Fruit fly (Drosophila melanogaster): ENCODE data around the gene CG5026.

CG5026 gene

dm6 chr3L:8920710-8921109 lies 47.6 kb upstream of the CG5026 start:
- TF ChIP-seq toy (GFP tag; IDR thresholded peaks at IDR 0.05) (no peak; the same call in 1 of the 2 replicates), Xrp1 (GFP tag; IDR thresholded peaks at IDR 0.05) (peak; percentile 67; the same call in 1 of the 2 replicates), CG11085 (GFP tag; IDR thresholded peaks at IDR 0.05) (no peak), Hr51 (GFP tag; optimal IDR thresholded peaks at IDR 0.05) (peak; percentile 2 to 87), fd102C (GFP tag; optimal IDR thresholded peaks at IDR 0.05) (no peak), vnd (GFP tag; IDR thresholded peaks at IDR 0.05; ENCODE audit: partially characterized antibody) (no peak), Dbx (GFP tag; IDR thresholded peaks at IDR 0.05) (peak; percentile 59; the same call in 1 of the 3 replicates), ato (GFP tag; IDR thresholded peaks at IDR 0.05; ENCODE audit: partially characterized antibody) (no peak), Camta (GFP tag; optimal IDR thresholded peaks at IDR 0.05) (peak; percentile 66), CG14667 (GFP tag; IDR thresholded peaks at IDR 0.05) (peak; percentile 54), CG10209 (GFP tag; optimal IDR thresholded peaks at IDR 0.05) (peak; percentile 60), Hr3 (GFP tag; optimal IDR thresholded peaks at IDR 0.05) (peak; percentile 53), jigr1 (GFP tag; IDR thresholded peaks at IDR 0.05) (no peak), da (GFP tag; optimal IDR thresholded peaks at IDR 0.05) (no peak), ase (GFP tag; IDR thresholded peaks at IDR 0.05) (peak; percentile 51; the same call in 1 of the 3 replicates), ewg (GFP tag; optimal IDR thresholded peaks at IDR 0.05) (peak; percentile 33), jing (GFP tag; optimal IDR thresholded peaks at IDR 0.05) (peak; percentile 51), insv (GFP tag; optimal IDR thresholded peaks at IDR 0.05) (no peak), CG11560 (tag; IDR thresholded peaks at IDR 0.05) (peak; percentile 51; the same call in 1 of the 3 replicates), lov (optimal IDR thresholded peaks at IDR 0.05) (no peak), lov (GFP tag; IDR thresholded peaks at IDR 0.05) (0 out of 3 replicates have a peak, but pooled peaks have one; percentile 50), CG13624 (GFP tag; optimal IDR thresholded peaks at IDR 0.05) (no peak), salm (tag; optimal IDR thresholded peaks at IDR 0.05) (peak; percentile 57), CG13894 (tag; optimal IDR thresholded peaks at IDR 0.05) (peak; percentile 26), cas (GFP tag; IDR thresholded peaks at IDR 0.05) (no peak), sisA (GFP tag; IDR thresholded peaks at IDR 0.05) (peak; percentile 74), Elba2 (GFP tag; optimal IDR thresholded peaks at IDR 0.05) (no peak), Awh (GFP tag; IDR thresholded peaks at IDR 0.05) (peak; percentile 78), CG4820 (GFP tag; optimal IDR thresholded peaks at IDR 0.05) (peak; percentile 56), ems (GFP tag; optimal IDR thresholded peaks at IDR 0.05) (peak; percentile 60), gsb-n (tag; optimal IDR thresholded peaks at IDR 0.05) (peak; percentile 12), CG31224 (GFP tag; IDR thresholded peaks at IDR 0.05) (0 out of 2 replicates have a peak, but pooled peaks have one; percentile 37), CG11456 (GFP tag; IDR thresholded peaks at IDR 0.05) (peak; percentile 68; the same call in 1 of the 3 replicates), kni (GFP tag; optimal IDR thresholded peaks at IDR 0.05) (no peak), CG16815 (GFP tag; optimal IDR thresholded peaks at IDR 0.05) (peak; percentile 9), CrebB (tag; optimal IDR thresholded peaks at IDR 0.05) (peak; percentile 27), CG2129 (GFP tag; IDR thresholded peaks at IDR 0.05; ENCODE audit: partially characterized antibody) (no peak), CG9797 (GFP tag; optimal IDR thresholded peaks at IDR 0.05) (no peak), grau (tag; optimal IDR thresholded peaks at IDR 0.05) (peak; percentile 67), sqz (GFP tag; optimal IDR thresholded peaks at IDR 0.05) (no peak), Dref (GFP tag; IDR thresholded peaks at IDR 0.05) (no peak), pzg (GFP tag; optimal IDR thresholded peaks at IDR 0.05) (no peak), Max (GFP tag; optimal IDR thresholded peaks at IDR 0.05) (peak; percentile 40), Jarid2 (GFP tag; optimal IDR thresholded peaks at IDR 0.05) (no peak), CG15479 (GFP tag; optimal IDR thresholded peaks at IDR 0.05) (no peak), Ravus (GFP tag; IDR thresholded peaks at IDR 0.05) (peak; percentile 51; the same call in 1 of the 2 replicates), ham (GFP tag; IDR thresholded peaks at IDR 0.05) (no peak), CoRest (tag; optimal IDR thresholded peaks at IDR 0.05) (peak; percentile 61), dm (GFP tag; optimal IDR thresholded peaks at IDR 0.05) (no peak), CG12236 (GFP tag; optimal IDR thresholded peaks at IDR 0.05) (peak; percentile 20)
